Fruit fly (Drosophila melanogaster): ENCODE results near the gene Art3.

DNA sequence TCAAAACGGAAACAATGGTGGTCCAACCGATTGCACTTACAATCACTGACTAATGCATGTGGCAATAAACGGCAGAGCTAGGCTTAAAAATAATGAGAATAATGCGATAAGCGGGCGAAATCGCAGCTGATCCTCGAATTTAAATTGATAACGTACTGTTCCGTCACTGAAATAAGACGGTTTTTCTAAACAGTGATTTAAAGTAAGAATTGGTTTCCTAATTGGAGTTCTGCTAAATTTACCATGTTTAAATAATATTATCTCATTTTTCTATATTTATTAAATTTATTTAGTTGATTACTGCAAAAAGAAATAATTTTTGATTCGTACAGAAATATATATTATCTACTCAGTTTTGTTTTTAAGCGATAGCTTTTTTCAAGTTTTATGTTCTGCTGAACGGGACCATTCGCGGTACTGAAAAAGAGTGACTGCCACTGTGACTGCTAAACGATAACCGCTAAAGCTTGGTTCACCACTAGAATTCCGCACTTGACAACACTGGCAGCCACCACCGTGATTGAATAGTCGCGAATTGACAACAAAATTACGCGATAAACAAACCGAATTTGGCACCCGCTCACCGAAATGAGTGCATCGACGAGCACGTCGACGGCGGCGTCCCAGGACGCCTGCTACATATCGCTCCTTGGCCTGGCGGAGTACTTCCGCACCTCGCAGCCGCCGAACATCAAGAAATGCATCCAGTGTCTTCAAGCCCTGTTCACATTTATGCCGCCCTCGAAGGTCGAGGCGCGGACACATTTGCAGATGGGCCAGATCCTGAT is 20.3 kb downstream of the Art3 start, which contains the start of the genes Spn88Eb and Mau2:
- TF ChIP-seq usp (GFP tag; optimal IDR thresholded peaks at IDR 0.05), result no peak
- TF ChIP-seq N (GFP tag; optimal IDR thresholded peaks at IDR 0.05), result no peak
- no peak for TF ChIP-seq fru (GFP tag; optimal IDR thresholded peaks at IDR 0.05)
- no peak for TF ChIP-seq brk (GFP tag; optimal IDR thresholded peaks at IDR 0.05)
- TF ChIP-seq br (GFP tag; optimal IDR thresholded peaks at IDR 0.05), result no peak
- peak; percentile 15 for TF ChIP-seq psq (GFP tag; optimal IDR thresholded peaks at IDR 0.05)
- no peak for TF ChIP-seq sv (GFP tag; optimal IDR thresholded peaks at IDR 0.05)
- peak; percentile 61 for TF ChIP-seq CG9705 (GFP tag; optimal IDR thresholded peaks at IDR 0.05)
- no peak for TF ChIP-seq Abd-B (GFP tag; optimal IDR thresholded peaks at IDR 0.05)
- no peak for TF ChIP-seq pan (optimal IDR thresholded peaks at IDR 0.05)
- no peak for TF ChIP-seq Hr78 (GFP tag; optimal IDR thresholded peaks at IDR 0.05)
- TF ChIP-seq HLH106 (tag; optimal IDR thresholded peaks at IDR 0.05), result peak; percentile 74
- TF ChIP-seq Sp1 (GFP tag; optimal IDR thresholded peaks at IDR 0.05), result peak; percentile 56
- no peak for TF ChIP-seq Dfd (GFP tag; optimal IDR thresholded peaks at IDR 0.05)

All from whole organism, wandering third instar larva.